Worm (Caenorhabditis elegans) whole organism, early embryonic: ENCODE measurements around the gene npr-20.

ENCODE experiments used
- B0310.2 ChIP-seq: sonication (generic microtip); optimal IDR thresholded peaks from 2 replicates; lab custom pipeline; 2016; ENCODE audit warnings: mild to moderate bottlenecking, missing genetic modification characterization, missing compliant biosample characterization
- aly-1 ChIP-seq: sonication (generic microtip); optimal IDR thresholded peaks from 2 replicates; lab custom pipeline; 2016; ENCODE audit warnings: missing genetic modification characterization, missing compliant biosample characterization
- ama-1 ChIP-seq: fragments of 150-350 bp; optimal IDR thresholded peaks from 2 replicates; lab custom pipeline; 2014
- ceh-13 ChIP-seq: fragments of 200-800 bp; sonication (Bioruptor generic); optimal IDR thresholded peaks from 2 replicates; lab custom pipeline; 2018; ENCODE audit warnings: mild to moderate bottlenecking, missing genetic modification characterization, missing compliant biosample characterization
- ceh-36 ChIP-seq: sonication (generic microtip); optimal IDR thresholded peaks from 2 replicates; lab custom pipeline; 2016; ENCODE audit warnings: missing genetic modification characterization, inconsistent platforms, missing compliant biosample characterization
- flt-1 ChIP-seq: fragments of 200-800 bp; sonication (Bioruptor generic); IDR thresholded peaks from 2 replicates; pipeline ENCODE4 v1.3.6; 2022; ENCODE audit warnings: missing genetic modification characterization, missing compliant biosample characterization
- hmg-4 ChIP-seq: fragments of 200-800 bp; sonication (Bioruptor generic); optimal IDR thresholded peaks from 2 replicates; lab custom pipeline; 2018; ENCODE audit warnings: mild to moderate bottlenecking, missing genetic modification characterization, missing compliant biosample characterization
- hnd-1 ChIP-seq: sonication (generic microtip); optimal IDR thresholded peaks from 2 replicates; lab custom pipeline; 2016; ENCODE audit warnings: missing genetic modification characterization, missing compliant biosample characterization
- pes-1 ChIP-seq: fragments of 200-800 bp; sonication (Bioruptor generic); IDR thresholded peaks from 2 replicates; pipeline ENCODE4 v1.3.6; 2022; ENCODE audit warnings: missing genetic modification reagents, missing genetic modification characterization, missing compliant biosample characterization
- scrt-1 ChIP-seq: fragments of 200-800 bp; sonication (Bioruptor generic); IDR thresholded peaks from 2 replicates; pipeline ENCODE4 v1.3.6; 2022; ENCODE audit warnings: missing genetic modification characterization, missing compliant biosample characterization
- sea-1 ChIP-seq: fragments of 200-800 bp; sonication (Bioruptor generic); conservative IDR thresholded peaks from 2 replicates; pipeline ENCODE4 v1.3.6; 2022; ENCODE audit warnings: missing genetic modification characterization, missing compliant biosample characterization
- tbx-11 ChIP-seq: fragments of 200-800 bp; sonication (Bioruptor generic); IDR thresholded peaks from 2 replicates; pipeline ENCODE4 v1.3.6; 2022; ENCODE audit warnings: missing genetic modification characterization, missing compliant biosample characterization
- tbx-37 ChIP-seq: fragments of 200-800 bp; sonication (Bioruptor generic); conservative IDR thresholded peaks from 2 replicates; pipeline ENCODE4 v1.3.6; 2022; ENCODE audit warnings: missing genetic modification reagents, missing genetic modification characterization, missing compliant biosample characterization
- tra-4 ChIP-seq: sonication (generic microtip); optimal IDR thresholded peaks from 2 replicates; lab custom pipeline; 2017; ENCODE audit warnings: missing genetic modification characterization, missing compliant biosample characterization

- TF ChIP-seq aly-1, result no peak
- TF ChIP-seq tbx-37 (GFP tag; lab: Robert Waterston, UW), result no peak
- TF ChIP-seq ama-1 (lab: Kevin White, UChicago), result no peak
- TF ChIP-seq flt-1, result no peak
- TF ChIP-seq sea-1 (GFP tag; lab: Robert Waterston, UW), result no peak
- TF ChIP-seq B0310.2, result no peak
- no peak for TF ChIP-seq pes-1 (GFP tag; lab: Robert Waterston, UW)
- TF ChIP-seq hnd-1, result no peak
- TF ChIP-seq tbx-11 (GFP tag; lab: Robert Waterston, UW), result no peak
- TF ChIP-seq ceh-13 (GFP tag; lab: Kevin White, UChicago), result no peak
- no peak for TF ChIP-seq tra-4 (tag; lab: Kevin White, UChicago)
- TF ChIP-seq scrt-1 (GFP tag; lab: Robert Waterston, UW), result no peak
- TF ChIP-seq ceh-36, result no peak
- no peak for TF ChIP-seq hmg-4
Observed at ce11 chrII:8896541-8896940, 31.6 kb upstream of the npr-20 start, which contains the start of gene lat-1.
